Worm (Caenorhabditis elegans) whole organism, L4 larva: Measurements from ENCODE around the gene K07D4.5.
A peak's percentile ranks its signal among the peaks of the same experiment; 100 is the strongest.
"Not testable (repeated sequence)": the region's sequence is repeated elsewhere in the genome, so short reads cannot be mapped to it uniquely, and the experiment has no call there.

ENCODE experiments used
- F10B5.3 ChIP-seq: sonication (generic microtip); optimal IDR thresholded peaks from 2 replicates; lab custom pipeline; 2016; ENCODE audit warnings: mild to moderate bottlenecking, missing genetic modification characterization, missing compliant biosample characterization
- F49E8.2 ChIP-seq: sonication (generic microtip); optimal IDR thresholded peaks from 2 replicates; lab custom pipeline; 2016; ENCODE audit warnings: missing compliant biosample characterization, mild to moderate bottlenecking, missing genetic modification characterization, borderline replicate concordance
- T20F7.1 ChIP-seq: fragments of 200-800 bp; sonication (Bioruptor generic); optimal IDR thresholded peaks from 2 replicates; lab custom pipeline; 2018; ENCODE audit warnings: mild to moderate bottlenecking, missing genetic modification characterization, missing compliant biosample characterization
- T26A8.4 ChIP-seq: fragments of 200-800 bp; sonication (Bioruptor generic); IDR thresholded peaks from 2 replicates; pipeline ENCODE4 v1.3.6; 2022; ENCODE audit warnings: missing genetic modification characterization, missing compliant biosample characterization
- Y48G9A.11 ChIP-seq: fragments of 200-800 bp; sonication (Bioruptor generic); IDR thresholded peaks from 2 replicates; pipeline ENCODE4 v1.3.6; 2022; ENCODE audit warnings: missing genetic modification reagents, missing genetic modification characterization, missing compliant biosample characterization
- aha-1 ChIP-seq: fragments of 150-350 bp; peaks from one replicate; lab custom pipeline; 2014; ENCODE audit warnings: missing biosample characterization, missing genetic modification characterization
- ceh-82 ChIP-seq: sonication (generic microtip); optimal IDR thresholded peaks from 2 replicates; lab custom pipeline; 2017; ENCODE audit warnings: missing biosample characterization, missing genetic modification characterization
- ces-1 ChIP-seq: fragments of 150-350 bp; sonication (generic microtip); optimal IDR thresholded peaks from 4 replicates; lab custom pipeline; 2014; ENCODE audit warnings: missing biosample characterization, missing genetic modification reagents, missing genetic modification characterization
- cey-2 ChIP-seq: sonication (generic microtip); optimal IDR thresholded peaks from 3 replicates; lab custom pipeline; 2017; ENCODE audit warnings: missing genetic modification characterization, mild to moderate bottlenecking, missing compliant biosample characterization, antibody characterized with exemption, borderline replicate concordance; ENCODE audit not compliant: insufficient read depth
- daf-12 ChIP-seq: fragments of 150-350 bp; optimal IDR thresholded peaks from 2 replicates; lab custom pipeline; 2014; ENCODE audit warnings: missing biosample characterization, missing genetic modification reagents, missing genetic modification characterization
- dmd-9 ChIP-seq: fragments of 200-800 bp; sonication (Bioruptor generic); IDR thresholded peaks from 2 replicates; pipeline ENCODE4 v1.3.6; 2022; ENCODE audit warnings: missing genetic modification reagents, missing genetic modification characterization, missing compliant biosample characterization
- dpl-1 ChIP-seq: fragments of 150-350 bp; optimal IDR thresholded peaks from 2 replicates; lab custom pipeline; 2014; ENCODE audit warnings: missing biosample characterization, missing genetic modification reagents, missing genetic modification characterization
- dve-1 ChIP-seq: sonication (generic microtip); optimal IDR thresholded peaks from 2 replicates; lab custom pipeline; 2017; ENCODE audit warnings: antibody characterized with exemption, mild to moderate bottlenecking, missing genetic modification characterization, missing compliant biosample characterization; ENCODE audit not compliant: insufficient read depth
- egl-43 ChIP-seq: fragments of 200-800 bp; sonication (Bioruptor generic); IDR thresholded peaks from 2 replicates; pipeline ENCODE4 v1.3.6; 2022; ENCODE audit warnings: missing genetic modification reagents, missing genetic modification characterization, missing compliant biosample characterization
- hif-1 ChIP-seq, 2 experiments: sonication (generic microtip); optimal IDR thresholded peaks; 2 replicates each; lab custom pipeline; 2016 to 2017; ENCODE audit warnings: missing compliant biosample characterization in 2 of 2, missing genetic modification characterization in 2 of 2, missing genetic modification reagents in 2 of 2, missing genotype in 2 of 2, mild to moderate bottlenecking in 1 of 2
- hlh-11 ChIP-seq: fragments of 200-800 bp; sonication (Bioruptor generic); optimal IDR thresholded peaks from 2 replicates; lab custom pipeline; 2018; ENCODE audit warnings: mild to moderate bottlenecking, missing genetic modification characterization, missing compliant biosample characterization
- hmg-1.1 ChIP-seq: fragments of 200-800 bp; sonication (Bioruptor generic); IDR thresholded peaks from 2 replicates; pipeline ENCODE4 v1.3.6; 2022; ENCODE audit warnings: missing genetic modification reagents, missing genetic modification characterization, missing compliant biosample characterization
- jun-1 ChIP-seq: fragments of 150-350 bp; optimal IDR thresholded peaks from 2 replicates; lab custom pipeline; 2014; ENCODE audit warnings: missing biosample characterization, missing genetic modification reagents, missing genetic modification characterization
- lin-29 ChIP-seq: fragments of 200-800 bp; sonication (Bioruptor generic); IDR thresholded peaks from 2 replicates; pipeline ENCODE4 v1.3.6; 2022; ENCODE audit warnings: missing genetic modification reagents, missing genetic modification characterization, missing compliant biosample characterization
- lin-38 ChIP-seq: fragments of 200-800 bp; sonication (Bioruptor generic); IDR thresholded peaks from 2 replicates; pipeline ENCODE4 v1.3.6; 2022; ENCODE audit warnings: missing genetic modification reagents, missing genetic modification characterization, missing compliant biosample characterization
- lin-39 ChIP-seq: fragments of 150-350 bp; optimal IDR thresholded peaks from 2 replicates; lab custom pipeline; 2014; ENCODE audit warnings: missing biosample characterization, missing genetic modification reagents, missing genetic modification characterization
- lsy-2 ChIP-seq, 2 experiments: fragments of 150-350 bp in 1 of 2; sonication (generic microtip) in 1 of 2; optimal IDR thresholded peaks; 2 replicates each; lab custom pipeline; 2014 to 2017; ENCODE audit warnings: missing biosample characterization in 2 of 2, missing genetic modification characterization in 2 of 2
- mdl-1 ChIP-seq, 2 experiments: fragments of 150-350 bp in 1 of 2; sonication (generic microtip) in 1 of 2; optimal IDR thresholded peaks; 2 replicates each; lab custom pipeline; 2014 to 2017; ENCODE audit warnings: missing biosample characterization in 2 of 2, missing genetic modification characterization in 2 of 2
- mep-1 ChIP-seq: fragments of 150-350 bp; sonication (generic microtip); optimal IDR thresholded peaks from 3 replicates; lab custom pipeline; 2014; ENCODE audit warnings: missing biosample characterization, missing genetic modification characterization
- mes-2 ChIP-seq: sonication (generic microtip); optimal IDR thresholded peaks from 2 replicates; lab custom pipeline; 2016; ENCODE audit warnings: missing genotype, mild to moderate bottlenecking, missing genetic modification characterization, missing compliant biosample characterization; ENCODE audit not compliant: poor library complexity, severe bottlenecking
- mxl-2 ChIP-seq: fragments of 200-800 bp; sonication (Bioruptor generic); conservative IDR thresholded peaks from 2 replicates; pipeline ENCODE4 v1.3.6; 2022; ENCODE audit warnings: missing genetic modification reagents, missing genetic modification characterization, missing compliant biosample characterization
- nhr-237 ChIP-seq: sonication (generic microtip); optimal IDR thresholded peaks from 2 replicates; lab custom pipeline; 2017; ENCODE audit warnings: missing biosample characterization, missing genetic modification characterization
- nhr-25 ChIP-seq: sonication (generic microtip); optimal IDR thresholded peaks from 2 replicates; lab custom pipeline; 2017; ENCODE audit warnings: missing genetic modification characterization, mild to moderate bottlenecking, missing compliant biosample characterization, antibody characterized with exemption, moderate library complexity, borderline replicate concordance; ENCODE audit not compliant: insufficient read depth
- nhr-42 ChIP-seq: fragments of 200-800 bp; sonication (Bioruptor generic); IDR thresholded peaks from 2 replicates; pipeline ENCODE4 v1.3.6; 2022; ENCODE audit warnings: missing genetic modification characterization, missing compliant biosample characterization
- nhr-48 ChIP-seq: sonication (generic microtip); optimal IDR thresholded peaks from 2 replicates; lab custom pipeline; 2016; ENCODE audit warnings: mild to moderate bottlenecking, missing genetic modification characterization, missing compliant biosample characterization
- pha-4 ChIP-seq, 2 experiments: fragments of 150-350 bp in 1 of 2; fragments of 200-800 bp in 1 of 2; sonication (Bioruptor generic) in 1 of 2; IDR thresholded peaks in 1 of 2; optimal IDR thresholded peaks in 1 of 2; 2 replicates each; pipeline versions ENCODE4 v1.3.6 to Lab custom; 2014 to 2022; ENCODE audit warnings: missing genetic modification characterization in 2 of 2, missing genetic modification reagents in 2 of 2, missing biosample characterization in 1 of 2, missing compliant biosample characterization in 1 of 2
- php-3 ChIP-seq: fragments of 200-800 bp; sonication (Bioruptor generic); IDR thresholded peaks from 2 replicates; pipeline ENCODE4 v1.3.6; 2022; ENCODE audit warnings: missing genetic modification reagents, missing genetic modification characterization, missing compliant biosample characterization
- pqm-1 ChIP-seq: sonication (generic microtip); optimal IDR thresholded peaks from 2 replicates; lab custom pipeline; 2017; ENCODE audit warnings: missing biosample characterization, missing genetic modification characterization
- rbr-2 ChIP-seq: sonication (generic microtip); optimal IDR thresholded peaks from 2 replicates; lab custom pipeline; 2016; ENCODE audit warnings: missing genotype, missing genetic modification characterization, missing compliant biosample characterization
- set-16 ChIP-seq: fragments of 200-800 bp; sonication (Bioruptor generic); IDR thresholded peaks from 2 replicates; pipeline ENCODE4 v1.3.6; 2022; ENCODE audit warnings: missing genetic modification reagents, missing genetic modification characterization, missing compliant biosample characterization
- tra-1 ChIP-seq: fragments of 200-800 bp; sonication (Bioruptor generic); IDR thresholded peaks from 2 replicates; pipeline ENCODE4 v1.3.6; 2022; ENCODE audit warnings: missing genetic modification reagents, missing genetic modification characterization, missing compliant biosample characterization
- vab-7 ChIP-seq: fragments of 200-800 bp; sonication (Bioruptor generic); IDR thresholded peaks from 2 replicates; pipeline ENCODE4 v1.3.6; 2022; ENCODE audit warnings: missing genetic modification reagents, missing genetic modification characterization, missing compliant biosample characterization
- zfp-3 ChIP-seq: fragments of 200-800 bp; sonication (Bioruptor generic); conservative IDR thresholded peaks from 2 replicates; pipeline ENCODE4 v1.3.6; 2022; ENCODE audit warnings: missing genetic modification reagents, missing genetic modification characterization, missing compliant biosample characterization
- zip-11 ChIP-seq: fragments of 200-800 bp; sonication (Bioruptor generic); IDR thresholded peaks from 2 replicates; pipeline ENCODE4 v1.3.6; 2022; ENCODE audit warnings: missing genetic modification characterization, missing compliant biosample characterization
- zip-2 ChIP-seq: fragments of 150-350 bp; optimal IDR thresholded peaks from 2 replicates; lab custom pipeline; 2014; ENCODE audit warnings: missing biosample characterization, missing genetic modification characterization
- ztf-11 ChIP-seq: fragments of 150-350 bp; optimal IDR thresholded peaks from 2 replicates; lab custom pipeline; 2014; ENCODE audit warnings: missing biosample characterization, missing genetic modification characterization

The K07D4.5 gene

ce11 chrII:4067258-4067657 lies 41.9 kb upstream of the K07D4.5 start, which contains the start of gene W06A11.1:
Gene W06A11.1, plus strand, starts transcription at chrII:4067558.
- no peak for TF ChIP-seq jun-1 (tag; lab: Kevin White, UChicago)
- TF ChIP-seq mep-1 (tag; lab: Kevin White, UChicago), result no peak
- no peak for TF ChIP-seq lin-39 (tag; lab: Kevin White, UChicago)
- no peak for TF ChIP-seq T20F7.1 (GFP tag; lab: Kevin White, UChicago)
- no peak for TF ChIP-seq pqm-1 (tag; lab: Kevin White, UChicago)
- no peak for TF ChIP-seq ces-1 (GFP tag; lab: Kevin White, UChicago)
- no peak for TF ChIP-seq F49E8.2
- TF ChIP-seq set-16 (GFP tag; lab: Robert Waterston, UW), result no peak
- no peak for TF ChIP-seq mxl-2
- TF ChIP-seq zfp-3 (GFP tag; lab: Robert Waterston, UW), result no peak

ce11 chrII:4063997-4064396 lies 38.6 kb upstream of the K07D4.5 start, which contains the start of gene fbxb-118:
Gene fbxb-118, minus strand, starts transcription at chrII:4064097.
- TF ChIP-seq zip-2 (tag; lab: Kevin White, UChicago), result no peak
- no peak for TF ChIP-seq dpl-1
- TF ChIP-seq egl-43, result no peak
- no peak for TF ChIP-seq F10B5.3 (tag; lab: Kevin White, UChicago)
- no peak for TF ChIP-seq daf-12 (tag; lab: Kevin White, UChicago)
- TF ChIP-seq nhr-25 (tag; lab: Kevin White, UChicago), result no peak
- TF ChIP-seq hif-1 (tag; optimal IDR thresholded peaks at IDR 0.05; lab: Kevin White, UChicago), result no peak
- no peak for TF ChIP-seq ceh-82 (tag; lab: Kevin White, UChicago)
- no peak for TF ChIP-seq cey-2 (tag; lab: Kevin White, UChicago)
- TF ChIP-seq ztf-11 (tag; lab: Kevin White, UChicago), result no peak

ce11 chrII:4062477-4062876 lies 37.1 kb upstream of the K07D4.5 start, which contains the start of gene gadr-4:
Gene gadr-4, minus strand, starts transcription at chrII:4062577.
- TF ChIP-seq nhr-48 (tag; lab: Kevin White, UChicago), result no peak
- TF ChIP-seq nhr-237 (tag; lab: Kevin White, UChicago), result no peak
- TF ChIP-seq zfp-3 (GFP tag; lab: Robert Waterston, UW), result no peak
- no peak for TF ChIP-seq zip-11 (GFP tag; lab: Robert Waterston, UW)

- peak; percentile 27; the same call in 1 of the 2 replicates for TF ChIP-seq Y48G9A.11
- TF ChIP-seq, all 104 proteins: peak for 1; not testable (repeated sequence) for 103
Observed at ce11 chrII:4051196-4051595, 25.8 kb upstream of the K07D4.5 start.

ce11 chrII:4049672-4050071 lies 24.3 kb upstream of the K07D4.5 start:
- peak; percentile 24; the same call in 1 of the 2 replicates for TF ChIP-seq T26A8.4 (GFP tag; lab: Robert Waterston, UW)
- TF ChIP-seq T20F7.1 (GFP tag; lab: Kevin White, UChicago), result peak; percentile 49
- TF ChIP-seq hlh-11 (tag; lab: Kevin White, UChicago), result peak; percentile 35
- 0 out of 2 replicates have a peak, but pooled peaks have one; percentile 15 for TF ChIP-seq vab-7 (GFP tag; lab: Robert Waterston, UW)
- TF ChIP-seq tra-1 (GFP tag; lab: Robert Waterston, UW), result peak; percentile 57; the same call in 1 of the 2 replicates
- peak; percentile 79 for TF ChIP-seq aha-1 (tag; lab: Kevin White, UChicago)
- TF ChIP-seq lin-38, result peak; percentile 77
- TF ChIP-seq rbr-2, result peak; percentile 31
- TF ChIP-seq php-3 (GFP tag; lab: Robert Waterston, UW), result 0 out of 2 replicates have a peak, but pooled peaks have one; percentile 62
- peak in 1 of 2 experiments; percentile 78 for TF ChIP-seq lsy-2 (tag; optimal IDR thresholded peaks at IDR 0.05; lab: Kevin White, UChicago)
- peak in 1 of 2 experiments; percentile 58 for TF ChIP-seq mdl-1 (tag; optimal IDR thresholded peaks at IDR 0.05; lab: Kevin White, UChicago)
- peak; percentile 42; the same call in 1 of the 2 replicates for TF ChIP-seq pha-4 (GFP tag; IDR thresholded peaks at IDR 0.05; lab: Robert Waterston, UW)
- not testable (repeated sequence) for TF ChIP-seq pha-4 (tag; optimal IDR thresholded peaks at IDR 0.05; lab: Kevin White, UChicago)
- TF ChIP-seq dmd-9 (GFP tag; lab: Robert Waterston, UW), result peak; percentile 87
- peak; percentile 72; the same call in 1 of the 2 replicates for TF ChIP-seq nhr-42 (GFP tag; lab: Robert Waterston, UW)
- TF ChIP-seq mes-2 (tag; lab: Kevin White, UChicago), result peak; percentile 21
- peak; percentile 60; the same call in 1 of the 2 replicates for TF ChIP-seq zfp-3 (GFP tag; lab: Robert Waterston, UW)
- TF ChIP-seq dve-1 (tag; lab: Kevin White, UChicago), result peak; percentile 11
- TF ChIP-seq dpl-1, result peak; percentile 37
- 0 out of 2 replicates have a peak, but pooled peaks have one; percentile 55 for TF ChIP-seq lin-29
- peak; percentile 46 for TF ChIP-seq hmg-1.1 (GFP tag; lab: Robert Waterston, UW)
